Worm (Caenorhabditis elegans): ENCODE data around the gene snf-5.

Gene snf-5

ce11 chrII:12855900-12856299 lies 9.7 kb downstream of the snf-5 start, which contains the start of gene Y46G5A.29:
Gene Y46G5A.29, plus strand, starts transcription at chrII:12856200.
- TF ChIP-seq ztf-23 (GFP tag; IDR thresholded peaks at IDR 0.05) (no peak), ref-1 (GFP tag; conservative IDR thresholded peaks at IDR 0.05) (no peak), flt-1 (GFP tag; IDR thresholded peaks at IDR 0.05) (no peak), med-1 (GFP tag; optimal IDR thresholded peaks at IDR 0.05; ENCODE audit: insufficient read depth) (no peak), T22C8.4 (GFP tag; IDR thresholded peaks at IDR 0.05) (no peak), klf-2 (GFP tag; conservative IDR thresholded peaks at IDR 0.05) (no peak), ztf-29 (GFP tag; IDR thresholded peaks at IDR 0.05) (no peak), cog-1 (tag; optimal IDR thresholded peaks at IDR 0.05) (no peak), tab-1 (GFP tag; IDR thresholded peaks at IDR 0.05) (no peak)

- no peak for TF ChIP-seq ref-1 (GFP tag; conservative IDR thresholded peaks at IDR 0.05)
- TF ChIP-seq tab-1 (GFP tag; IDR thresholded peaks at IDR 0.05) = no peak
- no peak for TF ChIP-seq ztf-29 (GFP tag; IDR thresholded peaks at IDR 0.05)
- TF ChIP-seq med-1 (GFP tag; optimal IDR thresholded peaks at IDR 0.05; ENCODE audit: insufficient read depth) = no peak
- TF ChIP-seq ztf-23 (GFP tag; IDR thresholded peaks at IDR 0.05) = no peak
- TF ChIP-seq flt-1 (GFP tag; IDR thresholded peaks at IDR 0.05) = no peak
- TF ChIP-seq T22C8.4 (GFP tag; IDR thresholded peaks at IDR 0.05) = no peak
- no peak for TF ChIP-seq cog-1 (tag; optimal IDR thresholded peaks at IDR 0.05)
- TF ChIP-seq klf-2 (GFP tag; conservative IDR thresholded peaks at IDR 0.05) = no peak
Measured at ce11 chrII:12850129-12850528, 15.5 kb downstream of the snf-5 start, which contains the start of gene Y46G5A.28. Gene Y46G5A.28, plus strand, starts transcription at chrII:12850429.

- TF ChIP-seq ref-1 (GFP tag; conservative IDR thresholded peaks at IDR 0.05) (no peak), klf-2 (GFP tag; conservative IDR thresholded peaks at IDR 0.05) (no peak), cog-1 (tag; optimal IDR thresholded peaks at IDR 0.05) (no peak), med-1 (GFP tag; optimal IDR thresholded peaks at IDR 0.05; ENCODE audit: insufficient read depth) (no peak), flt-1 (GFP tag; IDR thresholded peaks at IDR 0.05) (no peak), T22C8.4 (GFP tag; IDR thresholded peaks at IDR 0.05) (no peak), ztf-23 (GFP tag; IDR thresholded peaks at IDR 0.05) (no peak), ztf-29 (GFP tag; IDR thresholded peaks at IDR 0.05) (no peak), tab-1 (GFP tag; IDR thresholded peaks at IDR 0.05) (no peak)
Measured at ce11 chrII:12847736-12848135, 17.8 kb downstream of the snf-5 start, which contains the start of gene pes-10. Gene pes-10, minus strand, starts transcription at chrII:12847836.

ce11 chrII:12840057-12840456 lies 25.5 kb downstream of the snf-5 start, which contains the start of gene lgc-35:
Gene lgc-35, minus strand, starts transcription at chrII:12840157.
- TF ChIP-seq T22C8.4 (GFP tag; IDR thresholded peaks at IDR 0.05) (no peak), flt-1 (GFP tag; IDR thresholded peaks at IDR 0.05) (no peak), ztf-23 (GFP tag; IDR thresholded peaks at IDR 0.05) (no peak), ref-1 (GFP tag; conservative IDR thresholded peaks at IDR 0.05) (no peak), med-1 (GFP tag; optimal IDR thresholded peaks at IDR 0.05; ENCODE audit: insufficient read depth) (no peak), klf-2 (GFP tag; conservative IDR thresholded peaks at IDR 0.05) (no peak), tab-1 (GFP tag; IDR thresholded peaks at IDR 0.05) (no peak), ztf-29 (GFP tag; IDR thresholded peaks at IDR 0.05) (no peak)

ce11 chrII:12830347-12830746 lies 35.2 kb downstream of the snf-5 start, which contains the start of gene bcmo-1:
Gene bcmo-1, plus strand, starts transcription at chrII:12830676.
- no peak for TF ChIP-seq T22C8.4 (GFP tag; IDR thresholded peaks at IDR 0.05)
- no peak for TF ChIP-seq ztf-23 (GFP tag; IDR thresholded peaks at IDR 0.05)
- TF ChIP-seq ref-1 (GFP tag; conservative IDR thresholded peaks at IDR 0.05) = no peak
- TF ChIP-seq klf-2 (GFP tag; conservative IDR thresholded peaks at IDR 0.05) = no peak
- TF ChIP-seq med-1 (GFP tag; optimal IDR thresholded peaks at IDR 0.05; ENCODE audit: insufficient read depth) = no peak
- TF ChIP-seq ztf-29 (GFP tag; IDR thresholded peaks at IDR 0.05) = no peak
- no peak for TF ChIP-seq tab-1 (GFP tag; IDR thresholded peaks at IDR 0.05)
- TF ChIP-seq cog-1 (tag; optimal IDR thresholded peaks at IDR 0.05) = no peak

ce11 chrII:12828863-12829262 lies 36.7 kb downstream of the snf-5 start, which contains the start of gene Y46G5A.23:
Gene Y46G5A.23, minus strand, starts transcription at chrII:12828963.
- TF ChIP-seq ref-1 (GFP tag; conservative IDR thresholded peaks at IDR 0.05) (no peak), klf-2 (GFP tag; conservative IDR thresholded peaks at IDR 0.05) (no peak), ztf-23 (GFP tag; IDR thresholded peaks at IDR 0.05) (no peak), flt-1 (GFP tag; IDR thresholded peaks at IDR 0.05) (no peak), cog-1 (tag; optimal IDR thresholded peaks at IDR 0.05) (no peak), T22C8.4 (GFP tag; IDR thresholded peaks at IDR 0.05) (no peak)

ce11 chrII:12826752-12827151 lies 38.8 kb downstream of the snf-5 start, which contains the start of gene Y46G5A.38:
Gene Y46G5A.38, plus strand, starts transcription at chrII:12827052.
- TF ChIP-seq ref-1 (GFP tag; conservative IDR thresholded peaks at IDR 0.05) (no peak), cog-1 (tag; optimal IDR thresholded peaks at IDR 0.05) (no peak), T22C8.4 (GFP tag; IDR thresholded peaks at IDR 0.05) (no peak), ztf-23 (GFP tag; IDR thresholded peaks at IDR 0.05) (no peak), klf-2 (GFP tag; conservative IDR thresholded peaks at IDR 0.05) (no peak), tab-1 (GFP tag; IDR thresholded peaks at IDR 0.05) (no peak), flt-1 (GFP tag; IDR thresholded peaks at IDR 0.05) (no peak), med-1 (GFP tag; optimal IDR thresholded peaks at IDR 0.05; ENCODE audit: insufficient read depth) (no peak), ztf-29 (GFP tag; IDR thresholded peaks at IDR 0.05) (no peak)

ce11 chrII:12824463-12824862 lies 41.1 kb downstream of the snf-5 start:
- TF ChIP-seq ztf-29 (GFP tag; IDR thresholded peaks at IDR 0.05) (peak; percentile 42; the same call in 1 of the 2 replicates), ref-1 (GFP tag; conservative IDR thresholded peaks at IDR 0.05) (no peak)

- TF ChIP-seq tab-1 (GFP tag; IDR thresholded peaks at IDR 0.05) = no peak
- no peak for TF ChIP-seq ref-1 (GFP tag; conservative IDR thresholded peaks at IDR 0.05)
- no peak for TF ChIP-seq med-1 (GFP tag; optimal IDR thresholded peaks at IDR 0.05; ENCODE audit: insufficient read depth)
- TF ChIP-seq klf-2 (GFP tag; conservative IDR thresholded peaks at IDR 0.05) = no peak
- no peak for TF ChIP-seq T22C8.4 (GFP tag; IDR thresholded peaks at IDR 0.05)
- no peak for TF ChIP-seq ztf-23 (GFP tag; IDR thresholded peaks at IDR 0.05)
- no peak for TF ChIP-seq flt-1 (GFP tag; IDR thresholded peaks at IDR 0.05)
- no peak for TF ChIP-seq cog-1 (tag; optimal IDR thresholded peaks at IDR 0.05)
- TF ChIP-seq ztf-29 (GFP tag; IDR thresholded peaks at IDR 0.05) = no peak
Measured at ce11 chrII:12823437-12823836, 42.1 kb downstream of the snf-5 start, which contains the start of gene Y46G5A.36. Gene Y46G5A.36, plus strand, starts transcription at chrII:12823679.

- TF ChIP-seq ztf-23 (GFP tag; IDR thresholded peaks at IDR 0.05) (no peak), flt-1 (GFP tag; IDR thresholded peaks at IDR 0.05) (no peak), tab-1 (GFP tag; IDR thresholded peaks at IDR 0.05) (no peak), ref-1 (GFP tag; conservative IDR thresholded peaks at IDR 0.05) (no peak), klf-2 (GFP tag; conservative IDR thresholded peaks at IDR 0.05) (no peak), med-1 (GFP tag; optimal IDR thresholded peaks at IDR 0.05; ENCODE audit: insufficient read depth) (no peak), T22C8.4 (GFP tag; IDR thresholded peaks at IDR 0.05) (no peak), cog-1 (tag; optimal IDR thresholded peaks at IDR 0.05) (no peak), ztf-29 (GFP tag; IDR thresholded peaks at IDR 0.05) (no peak)
Measured at ce11 chrII:12819979-12820378, 45.6 kb downstream of the snf-5 start.

Data from whole organism, midembryonic.